Fruit fly (Drosophila melanogaster): Measurements from ENCODE around the gene CG8064.
A peak's percentile ranks its signal among the peaks of the same experiment; 100 is the strongest.

The CG8064 gene

DNA sequence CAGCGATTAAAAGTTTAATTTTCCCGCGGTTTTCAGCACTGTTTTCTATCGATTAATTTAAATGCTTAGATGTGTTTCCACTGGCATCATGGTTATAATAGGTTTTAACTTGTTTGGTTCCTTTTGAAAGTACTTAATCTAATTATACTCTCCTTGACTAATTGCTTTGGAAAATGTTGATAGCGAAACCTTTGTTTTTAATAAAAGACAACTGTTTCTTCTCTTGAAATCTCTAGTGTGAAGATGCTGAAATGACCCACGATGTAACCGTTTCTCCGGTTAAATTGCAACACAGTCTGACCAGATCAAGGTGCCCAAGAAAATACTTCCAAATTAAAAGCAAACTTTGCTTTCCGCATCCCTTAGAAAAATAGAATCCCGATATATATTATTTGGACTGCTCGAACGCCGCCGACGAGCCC, 15.5 kb downstream of the CG8064 start, which contains the start of gene Dlc90F:
Gene Dlc90F (plus strand): TSS at position 330 of the 422 bp plus-strand sequence.
- peak; percentile 80 for TF ChIP-seq zfh2 (GFP tag; optimal IDR thresholded peaks at IDR 0.05)
- TF ChIP-seq CG4820 (GFP tag; optimal IDR thresholded peaks at IDR 0.05) = peak; percentile 73
- peak; percentile 79 for TF ChIP-seq CG11504 (tag; optimal IDR thresholded peaks at IDR 0.05)
- peak; percentile 31 for TF ChIP-seq CG11723 (GFP tag; optimal IDR thresholded peaks at IDR 0.05)
- no peak for TF ChIP-seq Sry-β (GFP tag; optimal IDR thresholded peaks at IDR 0.05)
- peak; percentile 53; the same call in 1 of the 2 replicates for TF ChIP-seq Lim3 (GFP tag; IDR thresholded peaks at IDR 0.05)
- peak; percentile 54 for TF ChIP-seq CG3407 (GFP tag; optimal IDR thresholded peaks at IDR 0.05)
- peak; percentile 61; the same call in 1 of the 2 replicates for TF ChIP-seq CG5953 (GFP tag; IDR thresholded peaks at IDR 0.05)
- TF ChIP-seq sens (GFP tag) = peak; percentile 96
- peak; percentile 61 for TF ChIP-seq CG30431 (GFP tag; optimal IDR thresholded peaks at IDR 0.05)
- TF ChIP-seq lilli (GFP tag; optimal IDR thresholded peaks at IDR 0.05) = peak; percentile 83
- peak; percentile 39 for TF ChIP-seq CG4854 (GFP tag; optimal IDR thresholded peaks at IDR 0.05)
- peak; percentile 55 for TF ChIP-seq CG13287 (GFP tag; IDR thresholded peaks at IDR 0.05; ENCODE audit: partially characterized antibody)
- peak; percentile 57; the same call in 1 of the 2 replicates for TF ChIP-seq Ada2b (GFP tag; IDR thresholded peaks at IDR 0.05)
- TF ChIP-seq H15 (GFP tag; IDR thresholded peaks at IDR 0.05) = peak; percentile 77; the same call in 2 of the 3 replicates
- peak; percentile 85 for TF ChIP-seq CG17802 (tag; optimal IDR thresholded peaks at IDR 0.05)
- peak; percentile 44 for TF ChIP-seq CG9727 (GFP tag; optimal IDR thresholded peaks at IDR 0.05)
- peak; percentile 50 for TF ChIP-seq CG9437 (GFP tag; optimal IDR thresholded peaks at IDR 0.05)
- TF ChIP-seq kni (GFP tag; optimal IDR thresholded peaks at IDR 0.05) = no peak
- no peak for TF ChIP-seq CG42726 (GFP tag; IDR thresholded peaks at IDR 0.05; ENCODE audit: partially characterized antibody)
- TF ChIP-seq Camta (GFP tag; optimal IDR thresholded peaks at IDR 0.05) = peak; percentile 78
- TF ChIP-seq Aef1 (GFP tag; IDR thresholded peaks at IDR 0.05) = peak; percentile 83
- TF ChIP-seq gfzf (GFP tag; optimal IDR thresholded peaks at IDR 0.05) = peak; percentile 95
- peak; percentile 95 for TF ChIP-seq Lhr (GFP tag; optimal IDR thresholded peaks at IDR 0.05)
- peak; percentile 22 for TF ChIP-seq btn (GFP tag; optimal IDR thresholded peaks at IDR 0.05)
- no peak for TF ChIP-seq Nf-YA (GFP tag; IDR thresholded peaks at IDR 0.05)
- peak; percentile 84 for TF ChIP-seq ci (GFP tag; IDR thresholded peaks at IDR 0.05)
- peak; percentile 83 for TF ChIP-seq CG13424 (tag; optimal IDR thresholded peaks at IDR 0.05)
- no peak for TF ChIP-seq usp (GFP tag; optimal IDR thresholded peaks at IDR 0.05)
- TF ChIP-seq Trl (optimal IDR thresholded peaks at IDR 0.05) = no peak
- peak; percentile 71 for TF ChIP-seq Trl (GFP tag; optimal IDR thresholded peaks at IDR 0.05)
- TF ChIP-seq grn (GFP tag; optimal IDR thresholded peaks at IDR 0.05) = no peak
- peak; percentile 49 for TF ChIP-seq disco-r (GFP tag; optimal IDR thresholded peaks at IDR 0.05)
- TF ChIP-seq CG6175 (GFP tag; IDR thresholded peaks at IDR 0.05) = 0 out of 3 replicates have a peak, but pooled peaks have one; percentile 24
- TF ChIP-seq CG6689 (GFP tag; IDR thresholded peaks at IDR 0.05) = peak; percentile 75
- TF ChIP-seq CG10267 (tag; optimal IDR thresholded peaks at IDR 0.05) = peak; percentile 95
- TF ChIP-seq CG1529 (GFP tag; optimal IDR thresholded peaks at IDR 0.05) = peak; percentile 40
- peak; percentile 67 for TF ChIP-seq cato (GFP tag; optimal IDR thresholded peaks at IDR 0.05; ENCODE audit: borderline replicate concordance)
- TF ChIP-seq sr (GFP tag; IDR thresholded peaks at IDR 0.05) = no peak
- peak; percentile 54; the same call in 1 of the 2 replicates for TF ChIP-seq peb (GFP tag; IDR thresholded peaks at IDR 0.05)
- peak; percentile 49 for TF ChIP-seq repo (GFP tag; optimal IDR thresholded peaks at IDR 0.05)
- TF ChIP-seq sd (tag; optimal IDR thresholded peaks at IDR 0.05) = peak; percentile 22
- peak; percentile 86 for TF ChIP-seq tio (GFP tag; optimal IDR thresholded peaks at IDR 0.05)
- peak; percentile 72; the same call in 2 of the 3 replicates for TF ChIP-seq Dbx (GFP tag; IDR thresholded peaks at IDR 0.05)
- TF ChIP-seq salm (tag; optimal IDR thresholded peaks at IDR 0.05) = peak; percentile 26
- TF ChIP-seq CG15269 (tag; optimal IDR thresholded peaks at IDR 0.05) = no peak
- TF ChIP-seq onecut (GFP tag; IDR thresholded peaks at IDR 0.05) = peak; percentile 57
- TF ChIP-seq Hsf (GFP tag; optimal IDR thresholded peaks at IDR 0.05) = peak; percentile 88
- no peak for TF ChIP-seq CG7745 (tag; optimal IDR thresholded peaks at IDR 0.05)
- TF ChIP-seq CG5180 (GFP tag; optimal IDR thresholded peaks at IDR 0.05) = no peak
- TF ChIP-seq ara (GFP tag; IDR thresholded peaks at IDR 0.05) = peak; percentile 66; the same call in 1 of the 2 replicates

Data from whole organism, embryonic.